Worm (Caenorhabditis elegans) whole organism, young adult: ENCODE measurements around the gene Y32B12B.8.

ENCODE experiments used
- Y56A3A.18 ChIP-seq: fragments of 200-800 bp; sonication (Bioruptor generic); IDR thresholded peaks from 2 replicates; pipeline ENCODE4 v1.3.6; 2022; ENCODE audit warnings: missing genetic modification reagents, missing genetic modification characterization, missing compliant biosample characterization
- madf-6 ChIP-seq: fragments of 200-800 bp; sonication (Bioruptor generic); IDR thresholded peaks from 2 replicates; pipeline ENCODE4 v1.3.6; 2022; ENCODE audit warnings: missing genetic modification reagents, missing genetic modification characterization, missing compliant biosample characterization

ce11 chrV:16506650-16507049 lies 28.6 kb upstream of the Y32B12B.8 start:
- TF ChIP-seq Y56A3A.18 (GFP tag; lab: Robert Waterston, UW) = no peak
- no peak for TF ChIP-seq madf-6
